Worm (Caenorhabditis elegans): ENCODE results near the gene cht-1.

DNA sequence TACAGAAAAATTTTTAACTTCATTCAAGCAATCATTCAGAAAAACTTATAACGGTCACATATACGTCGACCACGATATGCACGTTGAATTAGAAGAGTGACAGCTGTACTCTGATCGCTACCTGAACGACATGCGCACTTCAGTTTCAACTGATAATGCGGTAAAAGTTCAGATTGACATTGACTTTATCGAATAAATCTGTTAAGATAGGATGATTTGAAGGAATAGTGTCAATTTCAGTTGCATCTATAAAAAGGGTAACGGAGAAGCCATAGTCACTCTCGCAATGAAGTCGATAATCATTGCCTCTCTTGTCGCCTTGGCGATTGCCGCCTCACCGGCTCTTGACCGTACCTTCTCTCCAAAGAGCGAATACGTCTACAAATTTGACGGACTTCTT lies 3.4 kb upstream of the cht-1 start, which contains the start of gene vit-5:
- TF ChIP-seq nhr-90 (tag; optimal IDR thresholded peaks at IDR 0.05), result no peak
- no peak for TF ChIP-seq pha-4 (tag; optimal IDR thresholded peaks at IDR 0.05)
- TF ChIP-seq lin-54 (GFP tag; optimal IDR thresholded peaks at IDR 0.05), result no peak
- no peak for TF ChIP-seq Y53F4B.3 (GFP tag; IDR thresholded peaks at IDR 0.05)

Data from whole organism, young adult.